Worm (Caenorhabditis elegans): ENCODE results near the gene sri-70.

ce11 chrV:17339349-17339748 lies 36.5 kb downstream of the sri-70 start:
- no peak for TF ChIP-seq ama-1 (optimal IDR thresholded peaks at IDR 0.05)
- TF ChIP-seq sea-1 (GFP tag; conservative IDR thresholded peaks at IDR 0.05): no peak
- no peak for TF ChIP-seq flt-1 (GFP tag; IDR thresholded peaks at IDR 0.05)
- TF ChIP-seq hmbx-1 (tag; optimal IDR thresholded peaks at IDR 0.05): no peak
- no peak for TF ChIP-seq tbx-11 (GFP tag; IDR thresholded peaks at IDR 0.05)
- no peak for TF ChIP-seq ceh-13 (GFP tag; optimal IDR thresholded peaks at IDR 0.05)
- TF ChIP-seq hmg-4 (GFP tag; optimal IDR thresholded peaks at IDR 0.05): no peak
- TF ChIP-seq tbx-37 (GFP tag; conservative IDR thresholded peaks at IDR 0.05): no peak
- no peak for TF ChIP-seq pes-1 (GFP tag; IDR thresholded peaks at IDR 0.05)
- no peak for TF ChIP-seq F13C5.2 (tag; optimal IDR thresholded peaks at IDR 0.05)
- TF ChIP-seq tra-4 (tag; optimal IDR thresholded peaks at IDR 0.05): no peak
- no peak for TF ChIP-seq aly-1 (tag; optimal IDR thresholded peaks at IDR 0.05)
